Fruit fly (Drosophila melanogaster): ENCODE measurements around the gene CG17029.

CG17029 gene

dm6 chr3L:16013198-16013982, 36.7 kb downstream of the CG17029 start:
- TF ChIP-seq cnc (optimal IDR thresholded peaks at IDR 0.05), result no peak
- TF ChIP-seq CG11617 (GFP tag; optimal IDR thresholded peaks at IDR 0.05), result no peak
- TF ChIP-seq tj (GFP tag; optimal IDR thresholded peaks at IDR 0.05), result no peak
- TF ChIP-seq CG7045 (GFP tag; optimal IDR thresholded peaks at IDR 0.05), result no peak
- TF ChIP-seq CG5204 (GFP tag; optimal IDR thresholded peaks at IDR 0.05), result no peak
- TF ChIP-seq ovo (GFP tag; optimal IDR thresholded peaks at IDR 0.05), result no peak
- no peak for TF ChIP-seq Mnt (GFP tag; optimal IDR thresholded peaks at IDR 0.05)
- no peak for TF ChIP-seq CG12768 (GFP tag; optimal IDR thresholded peaks at IDR 0.05)
- TF ChIP-seq Crg-1 (GFP tag; optimal IDR thresholded peaks at IDR 0.05), result no peak
- TF ChIP-seq Hr96 (GFP tag; optimal IDR thresholded peaks at IDR 0.05), result no peak
- no peak for TF ChIP-seq CG33017 (tag; optimal IDR thresholded peaks at IDR 0.05)
- no peak for TF ChIP-seq cic (GFP tag; optimal IDR thresholded peaks at IDR 0.05)
- no peak for TF ChIP-seq toe (GFP tag; optimal IDR thresholded peaks at IDR 0.05)
- TF ChIP-seq pad (GFP tag; optimal IDR thresholded peaks at IDR 0.05), result no peak
- TF ChIP-seq CG1620 (GFP tag; optimal IDR thresholded peaks at IDR 0.05), result no peak

- TF ChIP-seq tj (GFP tag; optimal IDR thresholded peaks at IDR 0.05) (no peak), CG12768 (GFP tag; optimal IDR thresholded peaks at IDR 0.05) (no peak), CG7045 (GFP tag; optimal IDR thresholded peaks at IDR 0.05) (no peak), Mnt (GFP tag; optimal IDR thresholded peaks at IDR 0.05) (no peak), CG14711 (tag; optimal IDR thresholded peaks at IDR 0.05) (no peak)
These were observed 37.8 kb downstream of the CG17029 start for dm6 chr3L:16014515-16014914.

- TF ChIP-seq CG14711 (tag; optimal IDR thresholded peaks at IDR 0.05) (no peak), CG7101 (tag; optimal IDR thresholded peaks at IDR 0.05) (no peak), Mnt (GFP tag; optimal IDR thresholded peaks at IDR 0.05) (no peak), bab1 (GFP tag; optimal IDR thresholded peaks at IDR 0.05) (no peak), cic (GFP tag; optimal IDR thresholded peaks at IDR 0.05) (no peak), CG12768 (GFP tag; optimal IDR thresholded peaks at IDR 0.05) (no peak), CG5204 (GFP tag; optimal IDR thresholded peaks at IDR 0.05) (no peak)
These were observed 39.4 kb downstream of the CG17029 start for dm6 chr3L:16015765-16016760.

- TF ChIP-seq CG1620 (GFP tag; optimal IDR thresholded peaks at IDR 0.05), result no peak
- no peak for TF ChIP-seq Mnt (GFP tag; optimal IDR thresholded peaks at IDR 0.05)
- TF ChIP-seq CG7101 (tag; optimal IDR thresholded peaks at IDR 0.05), result no peak
- no peak for TF ChIP-seq cnc (optimal IDR thresholded peaks at IDR 0.05)
- TF ChIP-seq toe (GFP tag; optimal IDR thresholded peaks at IDR 0.05), result no peak
- TF ChIP-seq Crg-1 (GFP tag; optimal IDR thresholded peaks at IDR 0.05), result no peak
- TF ChIP-seq Clk (GFP tag; optimal IDR thresholded peaks at IDR 0.05), result no peak
- TF ChIP-seq ovo (GFP tag; optimal IDR thresholded peaks at IDR 0.05), result no peak
- no peak for TF ChIP-seq Hr96 (GFP tag; optimal IDR thresholded peaks at IDR 0.05)
- TF ChIP-seq CG7045 (GFP tag; optimal IDR thresholded peaks at IDR 0.05), result no peak
- TF ChIP-seq kay (GFP tag; ENCODE audit: borderline replicate concordance), result no peak
- TF ChIP-seq cic (GFP tag; optimal IDR thresholded peaks at IDR 0.05), result no peak
- no peak for TF ChIP-seq pad (GFP tag; optimal IDR thresholded peaks at IDR 0.05)
- TF ChIP-seq tj (GFP tag; optimal IDR thresholded peaks at IDR 0.05), result no peak
- TF ChIP-seq CG5204 (GFP tag; optimal IDR thresholded peaks at IDR 0.05), result no peak
- TF ChIP-seq bab1 (GFP tag; optimal IDR thresholded peaks at IDR 0.05), result no peak
- TF ChIP-seq CG11617 (GFP tag; optimal IDR thresholded peaks at IDR 0.05), result no peak
- no peak for TF ChIP-seq CG33017 (tag; optimal IDR thresholded peaks at IDR 0.05)
- TF ChIP-seq CG12768 (GFP tag; optimal IDR thresholded peaks at IDR 0.05), result no peak
These were observed 40.2 kb downstream of the CG17029 start for dm6 chr3L:16016911-16017310.

dm6 chr3L:16017528-16018250, 41.0 kb downstream of the CG17029 start:
- no peak for TF ChIP-seq tj (GFP tag; optimal IDR thresholded peaks at IDR 0.05)

dm6 chr3L:16018251-16018583, 41.5 kb downstream of the CG17029 start:
- TF ChIP-seq cnc (optimal IDR thresholded peaks at IDR 0.05), result no peak
- TF ChIP-seq Crg-1 (GFP tag; optimal IDR thresholded peaks at IDR 0.05), result no peak
- TF ChIP-seq CG5204 (GFP tag; optimal IDR thresholded peaks at IDR 0.05), result no peak
- no peak for TF ChIP-seq pad (GFP tag; optimal IDR thresholded peaks at IDR 0.05)
- TF ChIP-seq cic (GFP tag; optimal IDR thresholded peaks at IDR 0.05), result no peak
- no peak for TF ChIP-seq bab1 (GFP tag; optimal IDR thresholded peaks at IDR 0.05)
- TF ChIP-seq Mnt (GFP tag; optimal IDR thresholded peaks at IDR 0.05), result no peak
- TF ChIP-seq CG11617 (GFP tag; optimal IDR thresholded peaks at IDR 0.05), result no peak
- no peak for TF ChIP-seq CG7101 (tag; optimal IDR thresholded peaks at IDR 0.05)
- no peak for TF ChIP-seq ovo (GFP tag; optimal IDR thresholded peaks at IDR 0.05)
- no peak for TF ChIP-seq CG1620 (GFP tag; optimal IDR thresholded peaks at IDR 0.05)
- TF ChIP-seq toe (GFP tag; optimal IDR thresholded peaks at IDR 0.05), result no peak

Data from whole organism, adult.